Fruit fly (Drosophila melanogaster) whole organism, pupa: ENCODE measurements around the gene CG15480.

Source experiments
- CG14655 ChIP-seq: fragments of 200-800 bp; sonication (Bioruptor generic); optimal IDR thresholded peaks from 3 replicates; lab custom pipeline; 2017; ENCODE audit warnings: mild to moderate bottlenecking, missing biosample characterization, missing genetic modification reagents, missing genetic modification characterization
- CG32121 ChIP-seq: fragments of 200-800 bp; sonication (Bioruptor generic); IDR thresholded peaks from 2 replicates; pipeline ENCODE4 v1.3.6; 2022; ENCODE audit warnings: missing biosample characterization, missing genetic modification characterization
- CG4496 ChIP-seq: fragments of 200-800 bp; sonication (Bioruptor generic); IDR thresholded peaks from 3 replicates; pipeline ENCODE4 v1.3.6; 2022; ENCODE audit warnings: missing biosample characterization, missing genetic modification characterization
- CG8301 ChIP-seq: fragments of 200-800 bp; sonication (Bioruptor generic); optimal IDR thresholded peaks from 2 replicates; lab custom pipeline; 2018; ENCODE audit warnings: missing biosample characterization, mild to moderate bottlenecking, missing genetic modification characterization
- CG9948 ChIP-seq: fragments of 200-800 bp; sonication (Bioruptor generic); optimal IDR thresholded peaks from 2 replicates; lab custom pipeline; 2018; ENCODE audit warnings: missing biosample characterization, mild to moderate bottlenecking, missing genetic modification characterization, moderate library complexity
- EcR ChIP-seq: fragments of 200-800 bp; sonication (Bioruptor generic); optimal IDR thresholded peaks from 3 replicates; lab custom pipeline; 2019; ENCODE audit warnings: missing biosample characterization, missing genetic modification characterization, mild to moderate bottlenecking, moderate library complexity, missing genetic modification reagents
- Ets98B ChIP-seq: fragments of 200-800 bp; sonication (Bioruptor generic); IDR thresholded peaks from 2 replicates; pipeline ENCODE4 v1.3.6; 2022; ENCODE audit warnings: missing biosample characterization, missing genetic modification characterization
- Pif1A ChIP-seq: fragments of 200-800 bp; sonication (Bioruptor generic); optimal IDR thresholded peaks from 3 replicates; lab custom pipeline; 2016; ENCODE audit warnings: missing biosample characterization, missing genetic modification characterization
- rn ChIP-seq: fragments of 200-800 bp; sonication (Bioruptor generic); IDR thresholded peaks from 2 replicates; pipeline ENCODE4 v1.3.6; 2022; ENCODE audit warnings: missing biosample characterization, missing genetic modification characterization

- TF ChIP-seq Pif1A (GFP tag; lab: Kevin White, UChicago) (no peak), CG9948 (tag; lab: Kevin White, UChicago) (no peak), Ets98B (GFP tag; lab: Robert Waterston, UW) (no peak), EcR (GFP tag; lab: Kevin White, UChicago) (no peak), CG8301 (tag; lab: Kevin White, UChicago) (no peak), rn (no peak), CG32121 (no peak), CG4496 (GFP tag; lab: Robert Waterston, UW) (no peak), CG14655 (no peak)
Observed at dm6 chr2L:13227242-13227641, 2.2 kb upstream of the CG15480 start, which contains the start of gene CG16813.
